Worm (Caenorhabditis elegans) whole organism, young adult: ENCODE results near the gene C44C10.7.

ENCODE experiments used
- F23B12.7 ChIP-seq: sonication (generic microtip); optimal IDR thresholded peaks from 2 replicates; lab custom pipeline; 2017; ENCODE audit warnings: missing genetic modification characterization, mild to moderate bottlenecking, missing compliant biosample characterization, antibody characterized with exemption, moderate library complexity; ENCODE audit not compliant: insufficient read depth
- F37B4.10 ChIP-seq: fragments of 200-800 bp; sonication (Bioruptor generic); IDR thresholded peaks from 2 replicates; pipeline ENCODE4 v1.3.6; 2022; ENCODE audit warnings: missing genetic modification characterization, missing compliant biosample characterization
- F57A8.1 ChIP-seq: fragments of 200-800 bp; sonication (Bioruptor generic); optimal IDR thresholded peaks from 2 replicates; lab custom pipeline; 2018; ENCODE audit warnings: mild to moderate bottlenecking, missing genetic modification characterization, moderate library complexity, missing compliant biosample characterization
- Y56A3A.18 ChIP-seq: fragments of 200-800 bp; sonication (Bioruptor generic); IDR thresholded peaks from 2 replicates; pipeline ENCODE4 v1.3.6; 2022; ENCODE audit warnings: missing genetic modification reagents, missing genetic modification characterization, missing compliant biosample characterization
- Y79H2A.3 ChIP-seq: fragments of 200-800 bp; sonication (Bioruptor generic); conservative IDR thresholded peaks from 2 replicates; pipeline ENCODE4 v1.3.6; 2022; ENCODE audit warnings: missing genetic modification reagents, missing genetic modification characterization, missing compliant biosample characterization
- Y95B8A.8 ChIP-seq: fragments of 200-800 bp; sonication (Bioruptor generic); IDR thresholded peaks from 2 replicates; pipeline ENCODE4 v1.3.6; 2022; ENCODE audit warnings: missing genetic modification reagents, missing genetic modification characterization, missing compliant biosample characterization
- ZK185.1 ChIP-seq: sonication (generic microtip); optimal IDR thresholded peaks from 2 replicates; lab custom pipeline; 2016; ENCODE audit warnings: mild to moderate bottlenecking, missing genetic modification characterization, missing compliant biosample characterization; ENCODE audit not compliant: poor library complexity, severe bottlenecking
- attf-3 ChIP-seq: fragments of 200-800 bp; sonication (Bioruptor generic); conservative IDR thresholded peaks from 2 replicates; pipeline ENCODE4 v1.3.6; 2022; ENCODE audit warnings: missing genetic modification reagents, missing genetic modification characterization, missing compliant biosample characterization
- attf-5 ChIP-seq: fragments of 200-800 bp; sonication (Bioruptor generic); optimal IDR thresholded peaks from 2 replicates; lab custom pipeline; 2018; ENCODE audit warnings: mild to moderate bottlenecking, missing genetic modification characterization, missing compliant biosample characterization
- bed-2 ChIP-seq: fragments of 200-800 bp; sonication (Bioruptor generic); IDR thresholded peaks from 2 replicates; pipeline ENCODE4 v1.3.6; 2022; ENCODE audit warnings: missing genetic modification reagents, missing genetic modification characterization, missing compliant biosample characterization
- ceh-79 ChIP-seq: sonication (generic microtip); optimal IDR thresholded peaks from 2 replicates; lab custom pipeline; 2017; ENCODE audit warnings: mild to moderate bottlenecking, missing genetic modification characterization, missing compliant biosample characterization
- ceh-91 ChIP-seq: fragments of 200-800 bp; sonication (Bioruptor generic); IDR thresholded peaks from 2 replicates; pipeline ENCODE4 v1.3.6; 2022; ENCODE audit warnings: missing genetic modification reagents, missing genetic modification characterization, missing compliant biosample characterization
- die-1 ChIP-seq: sonication (generic microtip); optimal IDR thresholded peaks from 2 replicates; lab custom pipeline; 2016; ENCODE audit warnings: missing genotype, mild to moderate bottlenecking, missing genetic modification characterization, missing compliant biosample characterization
- dpff-1 ChIP-seq: sonication (generic microtip); optimal IDR thresholded peaks from 2 replicates; lab custom pipeline; 2017; ENCODE audit warnings: mild to moderate bottlenecking, missing genetic modification characterization, missing compliant biosample characterization
- dpl-1 ChIP-seq: fragments of 150-350 bp; optimal IDR thresholded peaks from 2 replicates; lab custom pipeline; 2014; ENCODE audit warnings: missing biosample characterization, missing genetic modification reagents, missing genetic modification characterization
- egl-18 ChIP-seq: fragments of 200-800 bp; sonication (Bioruptor generic); IDR thresholded peaks from 2 replicates; pipeline ENCODE4 v1.3.6; 2022; ENCODE audit warnings: missing genetic modification reagents, missing genetic modification characterization, missing compliant biosample characterization
- hlh-12 ChIP-seq: sonication (generic microtip); optimal IDR thresholded peaks from 2 replicates; lab custom pipeline; 2016; ENCODE audit warnings: missing genetic modification characterization, missing compliant biosample characterization
- hmg-1.2 ChIP-seq: fragments of 200-800 bp; sonication (Bioruptor generic); IDR thresholded peaks from 2 replicates; pipeline ENCODE4 v1.3.6; 2022; ENCODE audit warnings: missing genetic modification reagents, missing genetic modification characterization, missing compliant biosample characterization
- hmg-20 ChIP-seq: fragments of 200-800 bp; sonication (Bioruptor generic); IDR thresholded peaks from 2 replicates; pipeline ENCODE4 v1.3.6; 2022; ENCODE audit warnings: missing genetic modification reagents, missing genetic modification characterization, missing compliant biosample characterization
- hrde-1 ChIP-seq: sonication (generic microtip); optimal IDR thresholded peaks from 2 replicates; lab custom pipeline; 2016; ENCODE audit warnings: missing genetic modification characterization, mild to moderate bottlenecking, missing compliant biosample characterization, moderate library complexity, missing genotype, missing genetic modification reagents, borderline replicate concordance
- lag-1 ChIP-seq: fragments of 200-800 bp; sonication (Bioruptor generic); IDR thresholded peaks from 2 replicates; pipeline ENCODE4 v1.3.6; 2022; ENCODE audit warnings: missing genetic modification reagents, missing genetic modification characterization, missing compliant biosample characterization
- let-607 ChIP-seq, 2 experiments: fragments of 200-800 bp in 1 of 2; sonication (Bioruptor generic) in 1 of 2; sonication (generic microtip) in 1 of 2; optimal IDR thresholded peaks; 2 replicates each; lab custom pipeline; 2016 to 2018; ENCODE audit warnings: mild to moderate bottlenecking in 2 of 2, missing compliant biosample characterization in 2 of 2, missing genetic modification characterization in 2 of 2, moderate library complexity in 2 of 2, missing genotype in 1 of 2
- lin-26 ChIP-seq: fragments of 200-800 bp; sonication (Bioruptor generic); IDR thresholded peaks from 2 replicates; pipeline ENCODE4 v1.3.6; 2022; ENCODE audit warnings: missing genetic modification reagents, missing genetic modification characterization, missing compliant biosample characterization
- lir-1 ChIP-seq: fragments of 200-800 bp; sonication (Bioruptor generic); conservative IDR thresholded peaks from 2 replicates; pipeline ENCODE4 v1.3.6; 2022; ENCODE audit warnings: missing genetic modification reagents, missing genetic modification characterization, missing compliant biosample characterization
- lsl-1 ChIP-seq: fragments of 200-800 bp; sonication (Bioruptor generic); optimal IDR thresholded peaks from 2 replicates; lab custom pipeline; 2018; ENCODE audit warnings: mild to moderate bottlenecking, missing genetic modification characterization, moderate library complexity, missing compliant biosample characterization
- madf-3 ChIP-seq: fragments of 200-800 bp; sonication (Bioruptor generic); IDR thresholded peaks from 2 replicates; pipeline ENCODE4 v1.3.6; 2022; ENCODE audit warnings: missing genetic modification reagents, missing genetic modification characterization, missing compliant biosample characterization
- madf-6 ChIP-seq: fragments of 200-800 bp; sonication (Bioruptor generic); IDR thresholded peaks from 2 replicates; pipeline ENCODE4 v1.3.6; 2022; ENCODE audit warnings: missing genetic modification reagents, missing genetic modification characterization, missing compliant biosample characterization
- mcd-1 ChIP-seq: fragments of 200-800 bp; sonication (Bioruptor generic); IDR thresholded peaks from 2 replicates; pipeline ENCODE4 v1.3.6; 2022; ENCODE audit warnings: missing genetic modification reagents, missing genetic modification characterization, missing compliant biosample characterization
- mes-4 ChIP-seq: sonication (generic microtip); optimal IDR thresholded peaks from 2 replicates; lab custom pipeline; 2016; ENCODE audit warnings: missing genotype, missing genetic modification characterization, missing compliant biosample characterization
- nfya-2 ChIP-seq: fragments of 200-800 bp; sonication (Bioruptor generic); IDR thresholded peaks from 2 replicates; pipeline ENCODE4 v1.3.6; 2022; ENCODE audit warnings: missing genetic modification reagents, missing genetic modification characterization, missing compliant biosample characterization
- nhr-80 ChIP-seq: sonication (generic microtip); optimal IDR thresholded peaks from 2 replicates; lab custom pipeline; 2016; ENCODE audit warnings: missing genetic modification characterization, missing compliant biosample characterization
- sea-2 ChIP-seq: fragments of 200-800 bp; sonication (Bioruptor generic); IDR thresholded peaks from 2 replicates; pipeline ENCODE4 v1.3.6; 2022; ENCODE audit warnings: missing genetic modification characterization, missing compliant biosample characterization
- unc-62 ChIP-seq: fragments of 150-350 bp; optimal IDR thresholded peaks from 2 replicates; lab custom pipeline; 2014; ENCODE audit warnings: missing biosample characterization, missing genetic modification reagents, missing genetic modification characterization
- zim-3 ChIP-seq: sonication (generic microtip); optimal IDR thresholded peaks from 2 replicates; lab custom pipeline; 2017; ENCODE audit warnings: mild to moderate bottlenecking, missing genetic modification characterization, moderate library complexity, missing compliant biosample characterization
- ztf-22 ChIP-seq: fragments of 200-800 bp; sonication (Bioruptor generic); optimal IDR thresholded peaks from 2 replicates; lab custom pipeline; 2018; ENCODE audit warnings: mild to moderate bottlenecking, missing genetic modification characterization, moderate library complexity, missing compliant biosample characterization
- ztf-3 ChIP-seq: fragments of 200-800 bp; sonication (Bioruptor generic); optimal IDR thresholded peaks from 2 replicates; lab custom pipeline; 2018; ENCODE audit warnings: mild to moderate bottlenecking, missing genetic modification characterization, missing compliant biosample characterization

C44C10.7 gene

ce11 chrX:11725646-11726045 lies 37.6 kb upstream of the C44C10.7 start:
- TF ChIP-seq dpff-1 (tag; lab: Kevin White, UChicago) = no peak
- no peak for TF ChIP-seq mes-4
- no peak for TF ChIP-seq F57A8.1
- no peak for TF ChIP-seq lsl-1
- no peak for TF ChIP-seq madf-6 (GFP tag; lab: Robert Waterston, UW)
- TF ChIP-seq lin-26 (GFP tag; lab: Robert Waterston, UW) = no peak
- no peak for TF ChIP-seq ztf-22 (GFP tag; lab: Kevin White, UChicago)
- TF ChIP-seq ceh-91 (GFP tag; lab: Robert Waterston, UW) = no peak
- no peak for TF ChIP-seq madf-3 (GFP tag; lab: Robert Waterston, UW)
- no peak for TF ChIP-seq egl-18 (GFP tag; lab: Robert Waterston, UW)
- no peak for TF ChIP-seq die-1 (tag; lab: Kevin White, UChicago)
- no peak for TF ChIP-seq hmg-20 (GFP tag; lab: Robert Waterston, UW)
- no peak for TF ChIP-seq Y79H2A.3 (GFP tag; lab: Robert Waterston, UW)
- no peak for TF ChIP-seq F23B12.7
- no peak for TF ChIP-seq F37B4.10 (GFP tag; lab: Robert Waterston, UW)

ce11 chrX:11723781-11724201 lies 35.7 kb upstream of the C44C10.7 start, which contains the start of gene D1053.4:
Gene D1053.4 (minus strand): TSS chrX:11723800.
- TF ChIP-seq hrde-1 (no peak), lir-1 (GFP tag; lab: Robert Waterston, UW) (no peak), Y95B8A.8 (GFP tag; lab: Robert Waterston, UW) (no peak), nhr-80 (peak; percentile 81), zim-3 (no peak)

ce11 chrX:11720058-11720457 lies 32.0 kb upstream of the C44C10.7 start:
- TF ChIP-seq ztf-3 (no peak), attf-5 (GFP tag; lab: Kevin White, UChicago) (no peak), madf-6 (GFP tag; lab: Robert Waterston, UW) (no peak), unc-62 (GFP tag; lab: Kevin White, UChicago) (no peak), nhr-80 (peak; percentile 5)

ce11 chrX:11718751-11719150 lies 30.7 kb upstream of the C44C10.7 start:
- TF ChIP-seq ceh-79 (tag; lab: Kevin White, UChicago) (no peak), Y56A3A.18 (GFP tag; lab: Robert Waterston, UW) (no peak), F57A8.1 (no peak), nfya-2 (GFP tag; lab: Robert Waterston, UW) (no peak), sea-2 (GFP tag; lab: Robert Waterston, UW) (no peak), lag-1 (GFP tag; lab: Robert Waterston, UW) (no peak), hlh-12 (tag; lab: Kevin White, UChicago) (no peak), bed-2 (GFP tag; lab: Robert Waterston, UW) (no peak)
- TF ChIP-seq, all 124 proteins: peak for 0

- no peak for TF ChIP-seq attf-3 (GFP tag; lab: Robert Waterston, UW)
- TF ChIP-seq ZK185.1 (tag; lab: Kevin White, UChicago) = no peak
- TF ChIP-seq lin-26 (GFP tag; lab: Robert Waterston, UW) = no peak
- no peak for TF ChIP-seq let-607 (tag; optimal IDR thresholded peaks at IDR 0.05; lab: Kevin White, UChicago)
- no peak for TF ChIP-seq dpl-1
- TF ChIP-seq hmg-1.2 = no peak
- TF ChIP-seq mes-4 = no peak
- TF ChIP-seq mcd-1 (GFP tag; lab: Robert Waterston, UW) = no peak
- no peak for TF ChIP-seq lsl-1
Measured at ce11 chrX:11716463-11716960, 28.4 kb upstream of the C44C10.7 start, which contains the start of gene C44C10.9. Gene C44C10.9 (minus strand): TSS chrX:11716513.
